Worm (Caenorhabditis elegans) whole organism, late embryonic: ENCODE measurements around the gene mtx-2.

ENCODE experiments used
- C38D4.7 ChIP-seq: fragments of 200-800 bp; sonication (Bioruptor generic); optimal IDR thresholded peaks from 2 replicates; lab custom pipeline; 2018; ENCODE audit warnings: mild to moderate bottlenecking, missing genetic modification characterization, moderate library complexity, missing compliant biosample characterization
- F13H6.1 ChIP-seq: sonication (generic microtip); optimal IDR thresholded peaks from 2 replicates; lab custom pipeline; 2016; ENCODE audit warnings: missing genetic modification characterization, missing compliant biosample characterization
- T23F11.4 ChIP-seq: fragments of 200-800 bp; sonication (Bioruptor generic); optimal IDR thresholded peaks from 2 replicates; lab custom pipeline; 2018; ENCODE audit warnings: mild to moderate bottlenecking, missing genetic modification characterization, missing compliant biosample characterization
- ahr-1 ChIP-seq: sonication (generic microtip); optimal IDR thresholded peaks from 2 replicates; lab custom pipeline; 2016; ENCODE audit warnings: missing genetic modification characterization, missing compliant biosample characterization
- ceh-19 ChIP-seq: fragments of 200-800 bp; sonication (Bioruptor generic); optimal IDR thresholded peaks from 2 replicates; lab custom pipeline; 2018; ENCODE audit warnings: mild to moderate bottlenecking, missing genetic modification characterization, missing compliant biosample characterization
- ceh-2 ChIP-seq: sonication (generic microtip); optimal IDR thresholded peaks from 2 replicates; lab custom pipeline; 2016; ENCODE audit warnings: missing genotype, missing genetic modification characterization, missing compliant biosample characterization
- ceh-24 ChIP-seq: sonication (generic microtip); optimal IDR thresholded peaks from 2 replicates; lab custom pipeline; 2016; ENCODE audit warnings: mild to moderate bottlenecking, missing genetic modification characterization, missing compliant biosample characterization
- ceh-34 ChIP-seq: sonication (generic microtip); optimal IDR thresholded peaks from 2 replicates; lab custom pipeline; 2016; ENCODE audit warnings: mild to moderate bottlenecking, missing genetic modification characterization, missing compliant biosample characterization
- ceh-45 ChIP-seq: fragments of 200-800 bp; sonication (Bioruptor generic); IDR thresholded peaks from 2 replicates; pipeline ENCODE4 v1.3.6; 2022; ENCODE audit warnings: missing genetic modification reagents, missing genetic modification characterization, missing compliant biosample characterization
- ceh-9 ChIP-seq: sonication (generic microtip); optimal IDR thresholded peaks from 2 replicates; lab custom pipeline; 2016; ENCODE audit warnings: mild to moderate bottlenecking, missing genetic modification characterization, inconsistent platforms, missing compliant biosample characterization
- dmd-4 ChIP-seq: sonication (generic microtip); optimal IDR thresholded peaks from 2 replicates; lab custom pipeline; 2016; ENCODE audit warnings: borderline replicate concordance, missing genetic modification characterization, missing compliant biosample characterization
- dve-1 ChIP-seq: sonication (generic microtip); optimal IDR thresholded peaks from 2 replicates; lab custom pipeline; 2017; ENCODE audit warnings: antibody characterized with exemption, mild to moderate bottlenecking, missing genetic modification characterization, missing compliant biosample characterization
- elt-2 ChIP-seq: sonication (generic microtip); optimal IDR thresholded peaks from 2 replicates; lab custom pipeline; 2016; ENCODE audit warnings: missing genetic modification reagents, missing genetic modification characterization, missing compliant biosample characterization
- ets-4 ChIP-seq: sonication (generic microtip); optimal IDR thresholded peaks from 2 replicates; lab custom pipeline; 2016; ENCODE audit warnings: missing genetic modification characterization, missing compliant biosample characterization
- fax-1 ChIP-seq: sonication (generic microtip); optimal IDR thresholded peaks from 2 replicates; lab custom pipeline; 2016; ENCODE audit warnings: missing genotype, missing genetic modification characterization, missing compliant biosample characterization
- hlh-15 ChIP-seq: sonication (generic microtip); optimal IDR thresholded peaks from 2 replicates; lab custom pipeline; 2016; ENCODE audit warnings: missing genetic modification characterization, missing compliant biosample characterization
- hlh-30 ChIP-seq: sonication (generic microtip); optimal IDR thresholded peaks from 2 replicates; lab custom pipeline; 2017; ENCODE audit warnings: antibody characterized with exemption, missing genetic modification characterization, missing compliant biosample characterization; ENCODE audit not compliant: insufficient read depth
- hlh-8 ChIP-seq: sonication (generic microtip); optimal IDR thresholded peaks from 2 replicates; lab custom pipeline; 2016; ENCODE audit warnings: missing genotype, missing genetic modification characterization, missing compliant biosample characterization
- lim-6 ChIP-seq: sonication (generic microtip); optimal IDR thresholded peaks from 2 replicates; lab custom pipeline; 2016; ENCODE audit warnings: missing genetic modification characterization, missing compliant biosample characterization
- lin-11 ChIP-seq: fragments of 200-800 bp; sonication (Bioruptor generic); optimal IDR thresholded peaks from 2 replicates; lab custom pipeline; 2018; ENCODE audit warnings: mild to moderate bottlenecking, missing genetic modification characterization, missing compliant biosample characterization
- madf-2 ChIP-seq: sonication (generic microtip); optimal IDR thresholded peaks from 2 replicates; lab custom pipeline; 2017; ENCODE audit warnings: missing genetic modification characterization, missing compliant biosample characterization
- nfya-1 ChIP-seq: sonication (generic microtip); optimal IDR thresholded peaks from 2 replicates; lab custom pipeline; 2017; ENCODE audit warnings: missing genetic modification characterization, mild to moderate bottlenecking, missing compliant biosample characterization, antibody characterized with exemption, moderate library complexity
- nhr-11 ChIP-seq: fragments of 150-350 bp; optimal IDR thresholded peaks from 2 replicates; lab custom pipeline; 2014; ENCODE audit warnings: missing biosample characterization, missing genetic modification characterization
- nhr-232 ChIP-seq: sonication (generic microtip); optimal IDR thresholded peaks from 2 replicates; lab custom pipeline; 2016; ENCODE audit warnings: missing genetic modification characterization, missing compliant biosample characterization
- npax-4 ChIP-seq: sonication (generic microtip); optimal IDR thresholded peaks from 2 replicates; lab custom pipeline; 2016; ENCODE audit warnings: missing genetic modification characterization, missing compliant biosample characterization
- odd-2 ChIP-seq: sonication (generic microtip); optimal IDR thresholded peaks from 2 replicates; lab custom pipeline; 2017; ENCODE audit warnings: antibody characterized with exemption, mild to moderate bottlenecking, missing genetic modification characterization, missing compliant biosample characterization
- pax-1 ChIP-seq: fragments of 150-350 bp; optimal IDR thresholded peaks from 2 replicates; lab custom pipeline; 2014; ENCODE audit warnings: missing biosample characterization, missing genetic modification characterization
- pha-2 ChIP-seq: sonication (generic microtip); optimal IDR thresholded peaks from 2 replicates; lab custom pipeline; 2017; ENCODE audit warnings: mild to moderate bottlenecking, missing genetic modification characterization, missing compliant biosample characterization
- pha-4 ChIP-seq: fragments of 150-350 bp; optimal IDR thresholded peaks from 2 replicates; lab custom pipeline; 2018; ENCODE audit warnings: missing biosample characterization, missing genetic modification reagents, missing genetic modification characterization
- pqm-1 ChIP-seq: sonication (generic microtip); optimal IDR thresholded peaks from 2 replicates; lab custom pipeline; 2016; ENCODE audit warnings: missing genetic modification characterization, missing compliant biosample characterization
- ref-2 ChIP-seq: sonication (generic microtip); optimal IDR thresholded peaks from 2 replicates; lab custom pipeline; 2016; ENCODE audit warnings: missing genetic modification characterization, missing compliant biosample characterization
- rnt-1 ChIP-seq: sonication (generic microtip); optimal IDR thresholded peaks from 2 replicates; lab custom pipeline; 2016; ENCODE audit warnings: missing genetic modification characterization, missing compliant biosample characterization
- sdc-2 ChIP-seq: sonication (generic microtip); optimal IDR thresholded peaks from 2 replicates; lab custom pipeline; 2016; ENCODE audit warnings: missing genotype, missing genetic modification characterization, missing compliant biosample characterization
- sox-2 ChIP-seq: fragments of 200-800 bp; sonication (Bioruptor generic); IDR thresholded peaks from 2 replicates; pipeline ENCODE4 v1.3.6; 2022; ENCODE audit warnings: missing genetic modification reagents, missing genetic modification characterization, missing compliant biosample characterization
- unc-3 ChIP-seq, 2 experiments: fragments of 200-800 bp in 1 of 2; sonication (Bioruptor generic) in 1 of 2; sonication (generic microtip) in 1 of 2; conservative IDR thresholded peaks in 1 of 2; optimal IDR thresholded peaks in 1 of 2; 2 replicates each; pipeline versions ENCODE4 v1.3.6 to Lab custom; 2016 to 2022; ENCODE audit warnings: missing compliant biosample characterization in 2 of 2, missing genetic modification characterization in 2 of 2, missing genetic modification reagents in 1 of 2
- unc-42 ChIP-seq: sonication (generic microtip); optimal IDR thresholded peaks from 2 replicates; lab custom pipeline; 2016; ENCODE audit warnings: missing genotype, missing genetic modification characterization, missing compliant biosample characterization
- unc-55 ChIP-seq: sonication (generic microtip); optimal IDR thresholded peaks from 2 replicates; lab custom pipeline; 2017; ENCODE audit warnings: missing biosample characterization, missing genetic modification reagents, missing genetic modification characterization
- zip-5 ChIP-seq: sonication (generic microtip); optimal IDR thresholded peaks from 2 replicates; lab custom pipeline; 2016; ENCODE audit warnings: missing genetic modification characterization, missing compliant biosample characterization

Gene mtx-2

DNA sequence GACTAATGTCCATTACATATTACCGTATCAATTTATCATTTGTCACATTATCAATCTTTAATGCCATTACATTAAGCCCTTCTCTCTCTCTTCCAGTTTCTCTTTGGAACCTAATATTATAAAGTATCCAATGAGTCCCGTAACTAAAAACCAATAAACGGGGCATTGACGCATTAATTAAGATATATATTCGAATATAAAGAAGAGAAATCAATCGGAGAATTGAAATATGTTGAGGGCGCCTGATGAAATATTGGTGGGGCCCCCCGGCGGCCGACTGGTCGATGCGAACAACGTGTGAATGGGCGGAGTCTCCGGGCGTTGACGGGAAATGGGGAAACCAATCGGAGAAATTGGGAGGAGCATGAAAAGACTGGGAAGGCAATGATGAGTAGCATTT is 20.8 kb upstream of the mtx-2 start:
- TF ChIP-seq npax-4, result no peak
- TF ChIP-seq ets-4 (tag; lab: Kevin White, UChicago), result no peak
- TF ChIP-seq ceh-9 (tag; lab: Kevin White, UChicago), result no peak
- no peak for TF ChIP-seq pha-2 (tag; lab: Kevin White, UChicago)
- no peak for TF ChIP-seq pha-4 (tag; lab: Kevin White, UChicago)
- no peak for TF ChIP-seq F13H6.1 (tag; lab: Kevin White, UChicago)
- TF ChIP-seq sox-2 (GFP tag; lab: Robert Waterston, UW), result no peak
- no peak for TF ChIP-seq ahr-1 (tag; lab: Kevin White, UChicago)
- TF ChIP-seq ceh-2 (tag; lab: Kevin White, UChicago), result no peak
- peak; percentile 73 for TF ChIP-seq nfya-1 (tag; lab: Kevin White, UChicago)
- no peak for TF ChIP-seq hlh-15 (tag; lab: Kevin White, UChicago)
- peak; percentile 6 for TF ChIP-seq T23F11.4 (GFP tag; lab: Kevin White, UChicago)
- TF ChIP-seq lim-6 (tag; lab: Kevin White, UChicago), result no peak
- no peak for TF ChIP-seq nhr-11
- no peak for TF ChIP-seq lin-11 (tag; lab: Kevin White, UChicago)
- TF ChIP-seq C38D4.7 (GFP tag; lab: Kevin White, UChicago), result no peak
- TF ChIP-seq dve-1, result no peak
- no peak for TF ChIP-seq fax-1 (tag; lab: Kevin White, UChicago)
- TF ChIP-seq hlh-8 (tag; lab: Kevin White, UChicago), result peak; percentile 0
- no peak for TF ChIP-seq ref-2 (tag; lab: Kevin White, UChicago)
- no peak for TF ChIP-seq ceh-24 (tag; lab: Kevin White, UChicago)
- TF ChIP-seq dmd-4 (tag; lab: Kevin White, UChicago), result no peak
- no peak for TF ChIP-seq odd-2 (tag; lab: Kevin White, UChicago)
- TF ChIP-seq ceh-34 (tag; lab: Kevin White, UChicago), result no peak
- TF ChIP-seq unc-3 (GFP tag; conservative IDR thresholded peaks at IDR 0.05; lab: Robert Waterston, UW), result no peak
- TF ChIP-seq unc-3 (tag; optimal IDR thresholded peaks at IDR 0.05; lab: Kevin White, UChicago), result no peak
- TF ChIP-seq unc-55 (GFP tag; lab: Kevin White, UChicago), result peak; percentile 24

DNA sequence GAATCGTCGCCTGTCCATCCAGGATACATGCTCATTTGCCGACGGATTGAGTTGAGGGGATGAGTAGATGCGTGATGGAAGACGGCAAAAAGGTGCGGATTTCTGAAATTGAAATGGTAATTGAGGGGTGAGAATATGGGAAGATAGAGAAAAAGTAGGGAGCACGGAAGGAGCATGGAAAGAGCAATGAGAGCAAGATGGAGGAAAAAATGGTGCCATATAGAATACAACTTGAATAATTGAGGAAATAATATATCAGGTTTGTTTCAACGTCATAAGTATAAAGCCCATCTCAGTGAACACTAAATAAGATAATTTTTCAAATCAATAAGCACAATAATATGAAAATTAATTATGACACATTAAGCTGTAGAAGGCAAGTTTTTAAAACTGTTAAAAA is 20.0 kb upstream of the mtx-2 start, which contains the start of gene mab-5:
Gene mab-5 (minus strand): TSS at position 101 of the 400 bp plus-strand sequence.
- TF ChIP-seq hlh-15 (tag; lab: Kevin White, UChicago) (no peak), unc-55 (GFP tag; lab: Kevin White, UChicago) (no peak), elt-2 (tag; lab: Kevin White, UChicago) (no peak), nhr-11 (no peak), rnt-1 (no peak), pax-1 (tag; lab: Kevin White, UChicago) (no peak), F13H6.1 (tag; lab: Kevin White, UChicago) (no peak), ref-2 (tag; lab: Kevin White, UChicago) (no peak), zip-5 (no peak), hlh-30 (tag; lab: Kevin White, UChicago) (no peak), ceh-45 (GFP tag; lab: Robert Waterston, UW) (no peak), unc-42 (tag; lab: Kevin White, UChicago) (no peak), ceh-19 (GFP tag; lab: Kevin White, UChicago) (no peak), madf-2 (tag; lab: Kevin White, UChicago) (no peak), ahr-1 (tag; lab: Kevin White, UChicago) (no peak), nfya-1 (tag; lab: Kevin White, UChicago) (no peak)
- TF ChIP-seq, all 69 proteins: peak for 0

- no peak for TF ChIP-seq nhr-232
- TF ChIP-seq rnt-1, result peak; percentile 62
- no peak for TF ChIP-seq pqm-1 (tag; lab: Kevin White, UChicago)
- TF ChIP-seq unc-55 (GFP tag; lab: Kevin White, UChicago), result peak; percentile 70
- no peak for TF ChIP-seq ceh-45 (GFP tag; lab: Robert Waterston, UW)
- TF ChIP-seq ets-4 (tag; lab: Kevin White, UChicago), result no peak
- no peak for TF ChIP-seq sdc-2 (tag; lab: Kevin White, UChicago)
- TF ChIP-seq nfya-1 (tag; lab: Kevin White, UChicago), result no peak
These were observed 17.3 kb upstream of the mtx-2 start for ce11 chrIII:7780566-7781238.
